Fruit fly (Drosophila melanogaster) whole organism, wandering third instar larva: ENCODE data around the gene CG17294.

Experiments
- Abd-B ChIP-seq: fragments of >200 bp; optimal IDR thresholded peaks from 2 replicates; lab custom pipeline; 2017; ENCODE audit warnings: missing biosample characterization, missing genetic modification characterization
- CG32264 ChIP-seq: fragments of 200-800 bp; sonication (Bioruptor generic); optimal IDR thresholded peaks from 2 replicates; lab custom pipeline; 2016; ENCODE audit warnings: missing biosample characterization, missing genetic modification characterization
- CG9705 ChIP-seq: fragments of 200-800 bp; sonication (Bioruptor generic); optimal IDR thresholded peaks from 2 replicates; lab custom pipeline; 2018; ENCODE audit warnings: missing biosample characterization, mild to moderate bottlenecking, missing genetic modification characterization
- CrebA ChIP-seq: fragments of 200-800 bp; sonication (Bioruptor generic); optimal IDR thresholded peaks from 2 replicates; lab custom pipeline; 2016; ENCODE audit warnings: missing biosample characterization, mild to moderate bottlenecking, missing genetic modification characterization, borderline replicate concordance
- Dfd ChIP-seq: fragments of >200 bp; optimal IDR thresholded peaks from 2 replicates; lab custom pipeline; 2017; ENCODE audit warnings: missing biosample characterization, missing genetic modification characterization
- GATAd ChIP-seq: sonication (Bioruptor generic); optimal IDR thresholded peaks from 2 replicates; lab custom pipeline; 2016; ENCODE audit warnings: missing biosample characterization, missing genetic modification characterization
- HLH106 ChIP-seq: fragments of 200-800 bp; optimal IDR thresholded peaks from 3 replicates; lab custom pipeline; 2019; ENCODE audit warnings: missing biosample characterization, mild to moderate bottlenecking, missing genetic modification characterization, moderate library complexity
- Hnf4 ChIP-seq: fragments of 200-800 bp; sonication (Bioruptor generic); optimal IDR thresholded peaks from 2 replicates; lab custom pipeline; 2016; ENCODE audit warnings: missing biosample characterization, mild to moderate bottlenecking, missing genetic modification characterization
- Hr78 ChIP-seq: fragments of >200 bp; optimal IDR thresholded peaks from 2 replicates; lab custom pipeline; 2017; ENCODE audit warnings: missing biosample characterization, missing genetic modification characterization
- Hr83 ChIP-seq: fragments of 200-300 bp; sonication (Bioruptor generic); optimal IDR thresholded peaks from 2 replicates; lab custom pipeline; 2016; ENCODE audit warnings: missing biosample characterization, mild to moderate bottlenecking, missing genetic modification characterization, moderate library complexity; ENCODE audit not compliant: poor library complexity, severe bottlenecking
- Jra ChIP-seq: sonication (Bioruptor generic); optimal IDR thresholded peaks from 2 replicates; lab custom pipeline; 2016; ENCODE audit warnings: missing biosample characterization, missing genetic modification characterization
- Mio ChIP-seq: sonication (Bioruptor generic); optimal IDR thresholded peaks from 2 replicates; lab custom pipeline; 2016; ENCODE audit warnings: missing biosample characterization, missing genetic modification characterization
- N ChIP-seq: fragments of >200 bp; optimal IDR thresholded peaks from 2 replicates; lab custom pipeline; 2018; ENCODE audit warnings: missing biosample characterization, missing external identifiers, missing genetic modification characterization
- OdsH ChIP-seq: fragments of 200-800 bp; sonication (Bioruptor generic); optimal IDR thresholded peaks from 2 replicates; lab custom pipeline; 2016; ENCODE audit warnings: missing biosample characterization, mild to moderate bottlenecking, missing genetic modification characterization
- Rel ChIP-seq, 2 experiments: fragments of 200-800 bp; sonication (Bioruptor generic) in 1 of 2; optimal IDR thresholded peaks; 2 replicates in 1 of 2; 3 replicates in 1 of 2; lab custom pipeline; 2016 to 2019; ENCODE audit warnings: mild to moderate bottlenecking in 2 of 2, missing biosample characterization in 2 of 2, missing genetic modification characterization in 2 of 2, moderate library complexity in 1 of 2
- Sp1 ChIP-seq: fragments of 200-800 bp; sonication (Bioruptor generic); optimal IDR thresholded peaks from 3 replicates; lab custom pipeline; 2019; ENCODE audit warnings: missing biosample characterization, mild to moderate bottlenecking, missing genetic modification characterization, moderate library complexity
- Vsx2 ChIP-seq: fragments of 200-300, 225-300 bp; sonication (Bioruptor generic); optimal IDR thresholded peaks from 2 replicates; lab custom pipeline; 2018; ENCODE audit warnings: missing biosample characterization, missing genetic modification characterization; ENCODE audit not compliant: partially characterized antibody
- br ChIP-seq: fragments of 200-800 bp; sonication (Bioruptor generic); optimal IDR thresholded peaks from 2 replicates; lab custom pipeline; 2016; ENCODE audit warnings: missing biosample characterization, missing genetic modification characterization
- brk ChIP-seq: fragments of 200-800 bp; sonication (Bioruptor generic); optimal IDR thresholded peaks from 2 replicates; lab custom pipeline; 2016; ENCODE audit warnings: missing biosample characterization, mild to moderate bottlenecking, missing genetic modification characterization
- dmrt93B ChIP-seq: fragments of 200-800 bp; sonication (Bioruptor generic); optimal IDR thresholded peaks from 2 replicates; lab custom pipeline; 2018; ENCODE audit warnings: missing biosample characterization, mild to moderate bottlenecking, missing genetic modification characterization
- dsf ChIP-seq: sonication (Bioruptor generic); optimal IDR thresholded peaks from 2 replicates; lab custom pipeline; 2016; ENCODE audit warnings: missing biosample characterization, missing genetic modification characterization, borderline replicate concordance
- ey ChIP-seq: fragments of 200-800 bp; sonication (Bioruptor generic); optimal IDR thresholded peaks from 2 replicates; lab custom pipeline; 2016; ENCODE audit warnings: missing biosample characterization, missing genetic modification characterization
- foxo ChIP-seq, 2 experiments: fragments of 200-800 bp; sonication (Bioruptor generic); optimal IDR thresholded peaks; 2 replicates in 1 of 2; 3 replicates in 1 of 2; lab custom pipeline; 2016 to 2017; ENCODE audit warnings: missing biosample characterization in 2 of 2, missing genetic modification characterization in 2 of 2
- fru ChIP-seq: fragments of 200-800 bp; sonication (Bioruptor generic); optimal IDR thresholded peaks from 3 replicates; lab custom pipeline; 2016; ENCODE audit warnings: missing biosample characterization, mild to moderate bottlenecking, missing genetic modification characterization
- h ChIP-seq: fragments of 200-800 bp; sonication (Bioruptor generic); optimal IDR thresholded peaks from 3 replicates; lab custom pipeline; 2016; ENCODE audit warnings: missing biosample characterization, mild to moderate bottlenecking, missing genetic modification characterization
- jim ChIP-seq: fragments of 175-275, 200-325 bp; sonication (Bioruptor generic); optimal IDR thresholded peaks from 2 replicates; lab custom pipeline; 2016; ENCODE audit warnings: missing biosample characterization, mild to moderate bottlenecking, missing genetic modification characterization
- lola ChIP-seq: fragments of >200 bp; optimal IDR thresholded peaks from 2 replicates; lab custom pipeline; 2017; ENCODE audit warnings: missing biosample characterization, missing genetic modification characterization
- pan ChIP-seq: fragments of >200 bp; optimal IDR thresholded peaks from 2 replicates; lab custom pipeline; 2017
- psq ChIP-seq: fragments of 200-800 bp; sonication (Bioruptor generic); optimal IDR thresholded peaks from 3 replicates; lab custom pipeline; 2017; ENCODE audit warnings: missing biosample characterization, mild to moderate bottlenecking, missing genetic modification characterization, moderate library complexity
- rgr ChIP-seq: fragments of 200-800 bp; sonication (Bioruptor generic); optimal IDR thresholded peaks from 3 replicates; lab custom pipeline; 2016; ENCODE audit warnings: missing biosample characterization, mild to moderate bottlenecking, missing genetic modification characterization
- sage ChIP-seq: fragments of 200-800 bp; sonication (Bioruptor generic); optimal IDR thresholded peaks from 2 replicates; lab custom pipeline; 2016; ENCODE audit warnings: missing biosample characterization, mild to moderate bottlenecking, missing genetic modification characterization
- sv ChIP-seq: fragments of 200-800 bp; sonication (Bioruptor generic); optimal IDR thresholded peaks from 3 replicates; lab custom pipeline; 2016; ENCODE audit warnings: missing biosample characterization, missing genetic modification characterization
- tai ChIP-seq: sonication (Bioruptor generic); optimal IDR thresholded peaks from 2 replicates; lab custom pipeline; 2016; ENCODE audit warnings: missing biosample characterization, missing genetic modification characterization
- usp ChIP-seq: fragments of >200 bp; optimal IDR thresholded peaks from 2 replicates; lab custom pipeline; 2017; ENCODE audit warnings: missing biosample characterization, missing genetic modification characterization
- woc ChIP-seq: sonication (Bioruptor generic); optimal IDR thresholded peaks from 2 replicates; lab custom pipeline; 2016; ENCODE audit warnings: missing biosample characterization, mild to moderate bottlenecking, missing genetic modification characterization

Gene CG17294

dm6 chr2L:8371354-8371937 is 5.4 kb upstream of the CG17294 start:
- TF ChIP-seq Hnf4 (GFP tag; lab: Kevin White, UChicago) (no peak), dmrt93B (no peak), lola (no peak), Hr83 (no peak), dsf (no peak), sv (no peak), rgr (no peak), Vsx2 (GFP tag; lab: Kevin White, UChicago) (no peak), pan (lab: Kevin White, UChicago) (no peak), tai (GFP tag; lab: Kevin White, UChicago) (no peak), woc (GFP tag; lab: Kevin White, UChicago) (no peak), foxo (GFP tag; optimal IDR thresholded peaks at IDR 0.05; lab: Kevin White, UChicago) (no peak)

DNA sequence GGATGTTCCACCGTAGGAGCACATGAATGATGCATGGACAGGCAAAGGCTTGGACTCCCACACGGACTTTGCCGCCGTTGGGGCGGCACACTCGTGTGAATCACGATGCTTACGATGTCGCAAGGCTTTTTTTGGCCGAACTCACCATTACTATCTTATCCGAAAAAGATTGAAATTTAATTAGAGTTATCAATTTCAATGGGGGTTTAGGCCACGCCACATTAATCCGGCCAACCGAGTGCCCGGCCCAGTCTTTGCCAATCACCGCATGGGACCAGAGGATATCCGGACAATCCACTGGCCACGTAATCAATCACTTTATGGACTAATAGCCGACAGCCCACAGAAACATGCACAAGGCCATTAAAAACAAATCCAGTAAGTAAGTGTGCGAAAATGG is 4.6 kb upstream of the CG17294 start:
- TF ChIP-seq Mio (GFP tag; lab: Kevin White, UChicago) = no peak
- no peak for TF ChIP-seq Dfd (GFP tag; lab: Kevin White, UChicago)
- TF ChIP-seq brk = no peak
- TF ChIP-seq CrebA = no peak
- TF ChIP-seq Rel (GFP tag; optimal IDR thresholded peaks at IDR 0.05; lab: Kevin White, UChicago) = no peak
- TF ChIP-seq Rel (tag; optimal IDR thresholded peaks at IDR 0.05; lab: Kevin White, UChicago) = peak; percentile 27
- TF ChIP-seq GATAd (GFP tag; lab: Kevin White, UChicago) = no peak
- TF ChIP-seq, all 38 proteins: peak for 1

DNA sequence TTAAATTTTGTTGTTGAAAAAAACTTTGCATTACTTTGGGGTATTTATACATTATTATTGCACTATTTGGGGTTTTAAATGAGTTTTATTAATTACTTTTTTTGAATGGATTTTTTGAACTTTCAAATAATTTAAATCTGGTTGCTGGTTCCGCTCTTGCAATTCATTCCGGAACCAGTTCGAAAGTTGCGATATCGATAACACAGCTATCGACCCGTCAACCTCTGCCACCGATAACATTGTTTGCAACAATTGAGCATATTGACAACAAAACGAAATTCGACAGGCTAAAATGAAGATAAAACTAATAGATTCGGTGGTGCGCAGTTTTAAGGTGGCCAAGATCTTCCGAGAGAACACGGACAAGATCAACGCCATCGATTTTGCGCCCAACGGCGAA is 2.6 kb upstream of the CG17294 start, which contains the start of gene Wdr82:
TSS of gene Wdr82 (plus strand) at position 227 of the 400 bp plus-strand sequence.
- TF ChIP-seq fru = no peak
- no peak for TF ChIP-seq Mio (GFP tag; lab: Kevin White, UChicago)
- TF ChIP-seq Jra (GFP tag; lab: Kevin White, UChicago) = no peak
- TF ChIP-seq, all 38 proteins: peak for 0

- TF ChIP-seq dmrt93B = no peak
- TF ChIP-seq OdsH (GFP tag; lab: Kevin White, UChicago) = peak; percentile 57
- peak; percentile 30 for TF ChIP-seq sv
- TF ChIP-seq fru = peak; percentile 63
- TF ChIP-seq sage (GFP tag; lab: Kevin White, UChicago) = peak; percentile 70
- TF ChIP-seq Sp1 (GFP tag; lab: Kevin White, UChicago) = peak; percentile 56
- peak; percentile 65 for TF ChIP-seq brk
- no peak for TF ChIP-seq Vsx2 (GFP tag; lab: Kevin White, UChicago)
- peak; percentile 69 for TF ChIP-seq rgr
- TF ChIP-seq dsf = peak; percentile 15
- TF ChIP-seq Hr83 = no peak
- TF ChIP-seq GATAd (GFP tag; lab: Kevin White, UChicago) = no peak
- no peak for TF ChIP-seq Dfd (GFP tag; lab: Kevin White, UChicago)
- no peak for TF ChIP-seq CG32264 (GFP tag; lab: Kevin White, UChicago)
- TF ChIP-seq Rel (GFP tag; optimal IDR thresholded peaks at IDR 0.05; lab: Kevin White, UChicago) = no peak
- peak; percentile 24 for TF ChIP-seq Rel (tag; optimal IDR thresholded peaks at IDR 0.05; lab: Kevin White, UChicago)
- TF ChIP-seq Abd-B (GFP tag; lab: Kevin White, UChicago) = no peak
- peak; percentile 57 for TF ChIP-seq woc (GFP tag; lab: Kevin White, UChicago)
- TF ChIP-seq Hr78 (GFP tag; lab: Kevin White, UChicago) = no peak
- peak; percentile 40 for TF ChIP-seq CG9705 (GFP tag; lab: Kevin White, UChicago)
- peak; percentile 31 for TF ChIP-seq Jra (GFP tag; lab: Kevin White, UChicago)
- no peak for TF ChIP-seq tai (GFP tag; lab: Kevin White, UChicago)
- TF ChIP-seq br (GFP tag; lab: Kevin White, UChicago) = peak; percentile 42
- peak in 1 of 2 experiments; percentile 66 for TF ChIP-seq foxo (GFP tag; optimal IDR thresholded peaks at IDR 0.05; lab: Kevin White, UChicago)
- TF ChIP-seq N = no peak
- TF ChIP-seq h = peak; percentile 76
- TF ChIP-seq psq = peak; percentile 52
- peak; percentile 53 for TF ChIP-seq HLH106
- no peak for TF ChIP-seq jim (GFP tag; lab: Kevin White, UChicago)
- no peak for TF ChIP-seq usp (GFP tag; lab: Kevin White, UChicago)
- peak; percentile 76 for TF ChIP-seq Hnf4 (GFP tag; lab: Kevin White, UChicago)
- TF ChIP-seq ey (GFP tag; lab: Kevin White, UChicago) = peak; percentile 42
Observed at dm6 chr2L:8381508-8382036, 4.7 kb downstream of the CG17294 start, which contains the start of gene AlaRS. Gene AlaRS, minus strand, starts transcription at chr2L:8381764.
